Fruit fly (Drosophila melanogaster) whole organism, adult: ENCODE measurements around the gene CG14391.
A peak's percentile ranks its signal among the peaks of the same experiment; 100 is the strongest.

Experiments
- CG11617 ChIP-seq: fragments of 200-800 bp; sonication (Bioruptor generic); optimal IDR thresholded peaks from 2 replicates; lab custom pipeline; 2017; ENCODE audit warnings: mild to moderate bottlenecking, missing biosample characterization, missing genetic modification reagents, missing genetic modification characterization
- CG12768 ChIP-seq: fragments of 200-800 bp; sonication (Bioruptor generic); optimal IDR thresholded peaks from 2 replicates; lab custom pipeline; 2017; ENCODE audit warnings: missing biosample characterization, missing genetic modification characterization, mild to moderate bottlenecking, moderate library complexity, missing genetic modification reagents
- CG14711 ChIP-seq: fragments of 200-800 bp; sonication (Bioruptor generic); optimal IDR thresholded peaks from 2 replicates; lab custom pipeline; 2018; ENCODE audit warnings: missing biosample characterization, mild to moderate bottlenecking, missing genetic modification characterization, moderate library complexity
- CG1620 ChIP-seq: fragments of 200-800 bp; sonication (Bioruptor generic); optimal IDR thresholded peaks from 2 replicates; lab custom pipeline; 2016; ENCODE audit warnings: missing biosample characterization, missing genetic modification characterization
- CG33017 ChIP-seq: fragments of 200-800 bp; sonication (Bioruptor generic); optimal IDR thresholded peaks from 2 replicates; lab custom pipeline; 2018; ENCODE audit warnings: missing biosample characterization, mild to moderate bottlenecking, missing genetic modification characterization, moderate library complexity
- CG5204 ChIP-seq: fragments of 200-800 bp; sonication (Bioruptor generic); optimal IDR thresholded peaks from 2 replicates; lab custom pipeline; 2016; ENCODE audit warnings: missing biosample characterization, missing genetic modification characterization
- CG7045 ChIP-seq: fragments of 200-800 bp; sonication (Bioruptor generic); optimal IDR thresholded peaks from 2 replicates; lab custom pipeline; 2017; ENCODE audit warnings: missing biosample characterization, mild to moderate bottlenecking, missing genetic modification characterization
- CG7101 ChIP-seq: fragments of 200-800 bp; sonication (Bioruptor generic); optimal IDR thresholded peaks from 2 replicates; lab custom pipeline; 2018; ENCODE audit warnings: missing biosample characterization, mild to moderate bottlenecking, missing genetic modification characterization, moderate library complexity
- Clk ChIP-seq: fragments of 200-800 bp; sonication (Bioruptor generic); optimal IDR thresholded peaks from 2 replicates; lab custom pipeline; 2017; ENCODE audit warnings: missing biosample characterization, missing genetic modification characterization
- Crg-1 ChIP-seq: fragments of 200-800 bp; sonication (Bioruptor generic); optimal IDR thresholded peaks from 2 replicates; lab custom pipeline; 2016; ENCODE audit warnings: missing biosample characterization, missing genetic modification characterization
- Hr96 ChIP-seq: fragments of 200-800 bp; sonication (Bioruptor generic); optimal IDR thresholded peaks from 2 replicates; lab custom pipeline; 2016; ENCODE audit warnings: missing biosample characterization, missing genetic modification characterization
- Mnt ChIP-seq: fragments of 200-800 bp; sonication (Bioruptor generic); optimal IDR thresholded peaks from 2 replicates; lab custom pipeline; 2016; ENCODE audit warnings: missing biosample characterization, mild to moderate bottlenecking, missing genetic modification characterization
- bab1 ChIP-seq: fragments of 200-800 bp; sonication (Bioruptor generic); optimal IDR thresholded peaks from 3 replicates; lab custom pipeline; 2019; ENCODE audit warnings: missing biosample characterization, mild to moderate bottlenecking, missing genetic modification characterization, moderate library complexity
- cic ChIP-seq: fragments of 200-800 bp; sonication (Bioruptor generic); optimal IDR thresholded peaks from 2 replicates; lab custom pipeline; 2017; ENCODE audit warnings: missing biosample characterization, mild to moderate bottlenecking, missing genetic modification characterization, moderate library complexity
- cnc ChIP-seq, 2 experiments: fragments of >200 bp; optimal IDR thresholded peaks; 2 replicates each; lab custom pipeline; 2017
- kay ChIP-seq: fragments of 200-800 bp; sonication (Bioruptor generic); peaks from one replicate; lab custom pipeline; 2016; ENCODE audit warnings: missing biosample characterization, missing genetic modification characterization, borderline replicate concordance
- ovo ChIP-seq: fragments of 200-800 bp; sonication (Bioruptor generic); optimal IDR thresholded peaks from 2 replicates; lab custom pipeline; 2016; ENCODE audit warnings: missing biosample characterization, missing genetic modification characterization
- pad ChIP-seq: fragments of 200-800 bp; sonication (Bioruptor generic); optimal IDR thresholded peaks from 3 replicates; lab custom pipeline; 2017; ENCODE audit warnings: missing biosample characterization, missing genetic modification characterization, mild to moderate bottlenecking, moderate library complexity, missing genetic modification reagents
- tj ChIP-seq: fragments of 200-800 bp; sonication (Bioruptor generic); optimal IDR thresholded peaks from 3 replicates; lab custom pipeline; 2017; ENCODE audit warnings: missing biosample characterization, mild to moderate bottlenecking, missing genetic modification characterization, moderate library complexity
- toe ChIP-seq: fragments of 200-800 bp; sonication (Bioruptor generic); optimal IDR thresholded peaks from 2 replicates; lab custom pipeline; 2016; ENCODE audit warnings: missing biosample characterization, missing genetic modification characterization

The CG14391 gene

dm6 chr3R:12720344-12721200 lies 25.9 kb upstream of the CG14391 start:
- TF ChIP-seq Mnt (GFP tag; lab: Kevin White, UChicago) (peak; percentile 26), tj (GFP tag; lab: Kevin White, UChicago) (no peak), CG33017 (no peak), CG1620 (no peak), kay (GFP tag; lab: Kevin White, UChicago) (peak; percentile 94), Clk (no peak), bab1 (GFP tag; lab: Kevin White, UChicago) (no peak), CG5204 (peak; percentile 23), toe (no peak), Crg-1 (no peak), CG7045 (no peak), cic (GFP tag; lab: Kevin White, UChicago) (peak; percentile 70), cnc (optimal IDR thresholded peaks at IDR 0.05; lab: Kevin White, UChicago) (no peak), CG14711 (no peak), CG7101 (tag; lab: Kevin White, UChicago) (no peak), Hr96 (GFP tag; lab: Kevin White, UChicago) (peak; percentile 14), ovo (no peak), CG11617 (no peak), CG12768 (GFP tag; lab: Kevin White, UChicago) (no peak), pad (GFP tag; lab: Kevin White, UChicago) (no peak)

DNA sequence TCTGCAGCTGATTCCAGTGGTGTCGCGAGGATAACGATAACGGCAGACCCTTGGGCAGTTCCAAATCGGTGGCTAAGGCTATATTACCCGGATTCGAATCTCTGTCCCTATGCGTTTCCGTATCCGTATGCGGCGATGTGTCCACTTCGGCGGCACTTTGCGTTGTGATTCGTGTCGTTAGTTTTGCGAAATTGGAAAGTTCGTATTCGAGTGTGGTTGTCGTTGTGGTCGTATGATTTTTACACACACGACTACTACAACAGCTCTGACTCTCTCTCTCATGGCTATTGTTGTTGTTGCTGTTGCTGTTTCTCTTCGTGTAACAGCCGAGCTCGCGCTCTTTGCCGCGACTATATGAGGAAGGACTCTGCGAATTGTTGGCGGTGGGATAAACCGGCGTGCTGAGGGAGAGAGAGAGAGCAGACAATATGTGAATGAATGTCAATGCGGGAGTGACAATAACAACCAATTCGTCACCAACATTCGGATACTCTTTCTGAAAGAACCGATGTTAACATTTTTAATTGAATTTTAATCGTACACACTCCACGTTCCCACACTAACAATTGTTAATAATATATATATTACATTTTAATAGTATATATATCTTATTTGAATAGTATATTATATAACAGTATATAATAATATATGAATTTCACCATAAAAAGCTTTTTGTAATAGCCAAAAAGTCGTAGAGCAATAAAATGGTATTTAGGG lies 25.1 kb upstream of the CG14391 start:
- TF ChIP-seq CG14711 = peak; percentile 48
- TF ChIP-seq CG5204 = no peak
- peak; percentile 57 for TF ChIP-seq Mnt (GFP tag; lab: Kevin White, UChicago)
- TF ChIP-seq CG7101 (tag; lab: Kevin White, UChicago) = peak; percentile 53
- no peak for TF ChIP-seq Clk
- peak; percentile 43 for TF ChIP-seq ovo
- peak; percentile 29 for TF ChIP-seq Hr96 (GFP tag; lab: Kevin White, UChicago)
- peak; percentile 92 for TF ChIP-seq kay (GFP tag; lab: Kevin White, UChicago)
- peak; percentile 4 for TF ChIP-seq CG7045
- TF ChIP-seq cic (GFP tag; lab: Kevin White, UChicago) = peak; percentile 86
- peak; percentile 48 for TF ChIP-seq bab1 (GFP tag; lab: Kevin White, UChicago)
- TF ChIP-seq tj (GFP tag; lab: Kevin White, UChicago) = peak; percentile 54
- peak; percentile 65 for TF ChIP-seq Crg-1
- peak; percentile 63 for TF ChIP-seq CG12768 (GFP tag; lab: Kevin White, UChicago)
- peak; percentile 21 for TF ChIP-seq toe
- TF ChIP-seq cnc (optimal IDR thresholded peaks at IDR 0.05; lab: Kevin White, UChicago) = no peak
- TF ChIP-seq CG1620 = peak; percentile 11
- TF ChIP-seq CG11617 = no peak
- TF ChIP-seq CG33017 = peak; percentile 71
- peak; percentile 5 for TF ChIP-seq pad (GFP tag; lab: Kevin White, UChicago)

- TF ChIP-seq CG11617 = no peak
- no peak for TF ChIP-seq CG7101 (tag; lab: Kevin White, UChicago)
- TF ChIP-seq Mnt (GFP tag; lab: Kevin White, UChicago) = no peak
- TF ChIP-seq Clk = no peak
These were observed 23.9 kb upstream of the CG14391 start for dm6 chr3R:12718536-12719033.

DNA sequence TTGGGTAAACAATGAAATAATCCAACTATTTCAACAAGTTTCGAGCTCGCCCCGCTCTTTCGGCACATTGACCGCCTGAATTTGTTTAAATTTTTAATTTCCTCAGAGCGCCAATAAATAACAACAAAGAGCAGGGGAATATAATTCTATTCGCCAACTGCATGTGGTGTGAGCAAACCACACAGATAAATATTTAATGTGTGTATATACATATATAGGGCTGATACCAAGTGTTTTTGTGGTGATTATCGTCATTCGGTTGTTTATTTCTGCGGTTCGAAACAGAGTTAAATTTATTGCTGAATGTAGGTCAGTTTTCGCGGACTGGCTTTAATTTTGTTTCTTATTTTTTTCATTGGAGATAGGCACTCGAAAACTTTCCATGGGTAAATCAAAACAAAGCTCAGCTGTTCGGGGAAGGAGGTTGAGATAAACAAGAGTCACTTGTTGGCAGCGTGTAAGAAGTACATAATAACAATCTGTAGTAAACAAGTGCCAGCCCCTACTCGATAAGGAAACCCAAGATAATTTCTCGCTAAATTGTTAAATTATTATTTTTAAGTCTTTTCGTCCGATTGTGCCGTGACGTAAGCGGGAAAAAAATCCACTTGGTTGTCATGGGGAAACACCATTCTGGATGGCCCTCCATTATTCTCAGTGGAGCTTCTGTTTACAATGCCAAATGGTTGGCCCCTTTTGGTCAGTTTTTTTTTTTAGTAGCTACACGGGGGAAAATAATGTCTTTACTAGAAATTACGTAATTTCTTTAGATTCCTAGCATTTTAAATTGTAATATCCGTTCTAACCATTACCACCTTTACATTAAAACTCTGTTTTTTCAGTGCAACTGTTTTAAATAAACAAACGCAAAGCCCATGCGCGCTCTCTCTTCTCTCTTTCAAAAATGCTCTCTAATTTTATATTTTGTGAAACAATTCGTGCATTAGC lies 23.2 kb upstream of the CG14391 start:
- TF ChIP-seq CG33017 (peak; percentile 62), CG7101 (tag; lab: Kevin White, UChicago) (peak; percentile 14), CG5204 (no peak), CG14711 (peak; percentile 43), ovo (no peak), CG12768 (GFP tag; lab: Kevin White, UChicago) (peak; percentile 7), Crg-1 (no peak), cic (GFP tag; lab: Kevin White, UChicago) (peak; percentile 88), CG7045 (peak; percentile 52), toe (peak; percentile 51), CG11617 (peak; percentile 33), kay (GFP tag; lab: Kevin White, UChicago) (peak; percentile 92), Mnt (GFP tag; lab: Kevin White, UChicago) (no peak)

DNA sequence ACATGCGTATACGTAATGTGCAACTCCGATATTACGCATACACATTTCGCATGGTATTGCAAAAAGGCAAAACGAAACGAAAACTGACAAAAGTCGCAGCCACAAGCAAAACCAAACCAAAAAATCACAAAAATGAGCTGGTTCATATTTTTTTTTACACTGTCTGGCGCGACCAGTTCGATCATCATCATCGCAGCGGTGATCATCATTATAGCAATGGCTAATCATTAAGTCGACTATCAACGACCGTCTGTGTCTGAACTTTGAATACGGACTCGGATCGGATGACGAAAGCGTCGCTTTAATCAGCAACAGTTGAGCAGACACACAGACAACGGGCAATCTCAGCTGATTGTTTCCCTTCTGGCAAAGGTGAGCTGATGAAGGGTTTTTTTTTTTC lies 22.3 kb upstream of the CG14391 start:
- TF ChIP-seq CG7045 = no peak
- peak; percentile 22 for TF ChIP-seq cic (GFP tag; lab: Kevin White, UChicago)
- TF ChIP-seq CG12768 (GFP tag; lab: Kevin White, UChicago) = peak; percentile 58
- TF ChIP-seq tj (GFP tag; lab: Kevin White, UChicago) = peak; percentile 72
